Worm (Caenorhabditis elegans): ENCODE data around the gene F55C10.4.

F55C10.4 gene

ce11 chrV:11375150-11375792, 11.3 kb upstream of the F55C10.4 start, which contains the start of gene cnb-1 (continued):
- no peak for TF ChIP-seq grh-1 (GFP tag; IDR thresholded peaks at IDR 0.05)
- peak; percentile 35 for TF ChIP-seq elt-2 (tag; optimal IDR thresholded peaks at IDR 0.05)
- TF ChIP-seq irx-1 (tag; optimal IDR thresholded peaks at IDR 0.05), result peak; percentile 55
- TF ChIP-seq ceh-88 (GFP tag; IDR thresholded peaks at IDR 0.05), result no peak
- TF ChIP-seq lsy-2 (tag; optimal IDR thresholded peaks at IDR 0.05), result peak; percentile 66 to 73
- TF ChIP-seq nhr-11 (tag; optimal IDR thresholded peaks at IDR 0.05), result peak; percentile 17
- peak; percentile 31 for TF ChIP-seq sox-4 (tag; optimal IDR thresholded peaks at IDR 0.05)
- TF ChIP-seq blmp-1 (tag; optimal IDR thresholded peaks at IDR 0.05), result peak; percentile 24
- TF ChIP-seq egl-13 (tag; optimal IDR thresholded peaks at IDR 0.05), result peak; percentile 81
- TF ChIP-seq lir-3 (tag; optimal IDR thresholded peaks at IDR 0.05; ENCODE audit: poor library complexity), result peak; percentile 62
- no peak for TF ChIP-seq egl-27 (tag; optimal IDR thresholded peaks at IDR 0.05)

DNA sequence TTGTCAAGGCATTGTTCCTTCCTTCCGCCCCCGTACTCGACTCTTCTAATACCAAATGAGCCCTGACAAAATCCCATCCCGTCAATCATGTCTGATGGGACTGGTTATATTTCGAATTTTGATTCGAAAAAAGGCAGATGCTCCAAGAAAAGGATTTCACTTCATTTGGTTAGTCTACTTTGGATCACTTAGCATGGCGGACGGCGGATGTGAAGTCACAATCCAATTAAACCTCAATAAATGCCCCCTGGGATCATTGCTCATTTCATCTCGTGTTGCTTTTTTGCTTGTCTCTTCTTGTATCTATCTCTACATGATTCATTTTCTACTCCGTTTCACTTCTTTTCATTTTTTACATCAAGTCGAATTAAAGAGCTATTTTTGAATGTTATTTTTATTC, 7.2 kb upstream of the F55C10.4 start:
- TF ChIP-seq lin-14 (GFP tag; optimal IDR thresholded peaks at IDR 0.05) (peak; percentile 46), F16B12.6 (tag; optimal IDR thresholded peaks at IDR 0.05) (no peak), nhr-85 (tag) (peak; percentile 6), swsn-7 (tag; optimal IDR thresholded peaks at IDR 0.05) (no peak), mdl-1 (tag; optimal IDR thresholded peaks at IDR 0.05) (no peak), tlp-1 (tag; optimal IDR thresholded peaks at IDR 0.05) (no peak), C04F5.9 (tag; optimal IDR thresholded peaks at IDR 0.05) (no peak), elt-2 (tag; optimal IDR thresholded peaks at IDR 0.05) (no peak), unc-86 (tag; optimal IDR thresholded peaks at IDR 0.05) (no peak)

DNA sequence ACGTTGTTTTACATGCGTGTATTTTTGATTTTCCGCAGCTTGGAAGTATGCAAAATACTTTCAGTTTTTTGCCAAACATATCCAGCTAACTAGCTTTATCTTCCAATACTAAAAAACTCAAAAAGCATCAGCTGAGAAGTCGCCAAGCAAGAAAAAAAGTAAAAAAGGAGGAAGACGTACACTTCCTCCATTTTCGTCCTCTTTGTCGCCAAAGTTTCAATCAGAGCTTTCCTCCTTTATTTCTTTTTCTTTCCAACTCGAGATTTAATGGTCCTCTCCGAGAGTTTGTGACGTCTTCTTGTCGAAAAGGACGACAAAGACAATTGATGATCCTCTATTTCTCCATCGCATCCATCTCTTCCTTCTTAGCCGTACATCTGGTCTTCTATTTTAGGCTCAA, 6.0 kb upstream of the F55C10.4 start:
- TF ChIP-seq pax-3 (tag; optimal IDR thresholded peaks at IDR 0.05) (no peak), nhr-71 (tag; optimal IDR thresholded peaks at IDR 0.05) (no peak), fkh-10 (GFP tag; optimal IDR thresholded peaks at IDR 0.05) (peak; percentile 60), elt-2 (tag; optimal IDR thresholded peaks at IDR 0.05) (no peak), lin-14 (GFP tag; optimal IDR thresholded peaks at IDR 0.05) (peak; percentile 72)

ce11 chrV:11383032-11383431, 3.5 kb upstream of the F55C10.4 start, which contains the start of gene F55C10.5:
TSS of gene F55C10.5 (plus strand) at chrV:11383105.
- TF ChIP-seq nhr-12 (tag; optimal IDR thresholded peaks at IDR 0.05) (no peak), lin-15B (tag; optimal IDR thresholded peaks at IDR 0.05) (no peak), efl-3 (GFP tag; optimal IDR thresholded peaks at IDR 0.05) (no peak), vab-15 (tag; optimal IDR thresholded peaks at IDR 0.05) (no peak), nhr-90 (tag; optimal IDR thresholded peaks at IDR 0.05; ENCODE audit: poor library complexity) (no peak), blmp-1 (tag; optimal IDR thresholded peaks at IDR 0.05) (no peak), aha-1 (tag; optimal IDR thresholded peaks at IDR 0.05) (no peak), nhr-85 (tag) (no peak), fkh-10 (GFP tag; optimal IDR thresholded peaks at IDR 0.05) (no peak), unc-62 (GFP tag; optimal IDR thresholded peaks at IDR 0.05) (no peak), C34B4.2 (tag; optimal IDR thresholded peaks at IDR 0.05) (no peak), unc-30 (tag; optimal IDR thresholded peaks at IDR 0.05) (no peak), elt-3 (tag; optimal IDR thresholded peaks at IDR 0.05) (no peak), ceh-8 (GFP tag; optimal IDR thresholded peaks at IDR 0.05) (no peak), fkh-8 (tag; optimal IDR thresholded peaks at IDR 0.05) (no peak), ceh-90 (tag; optimal IDR thresholded peaks at IDR 0.05) (no peak), zip-4 (GFP tag; optimal IDR thresholded peaks at IDR 0.05) (no peak)
